Worm (Caenorhabditis elegans): ENCODE data around the gene T05B9.1.

DNA sequence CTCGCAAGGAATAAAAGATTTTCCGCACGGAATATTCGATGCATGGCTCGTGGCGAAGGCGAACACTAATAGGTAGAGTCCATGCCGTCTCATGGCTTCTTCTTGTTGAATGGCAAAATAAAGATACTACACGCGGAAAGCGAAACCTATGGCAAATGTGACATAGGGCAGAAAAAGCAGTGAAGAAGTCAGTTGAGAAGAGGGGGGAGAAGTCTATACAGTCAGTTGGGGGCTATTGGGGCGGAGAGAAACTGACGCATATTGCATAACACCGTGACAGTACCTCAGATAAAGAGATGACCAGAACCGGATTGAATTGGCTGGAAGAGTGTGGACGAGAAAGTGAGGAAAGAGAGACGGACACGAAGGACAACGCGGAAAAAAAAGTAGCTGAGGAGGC lies 13.6 kb downstream of the T05B9.1 start, which contains the start of gene T06D8.10:
- TF ChIP-seq mep-1 (tag; optimal IDR thresholded peaks at IDR 0.05) (no peak), pag-3 (tag; optimal IDR thresholded peaks at IDR 0.05; ENCODE audit: borderline replicate concordance, insufficient read depth) (no peak), snpc-4 (tag; optimal IDR thresholded peaks at IDR 0.05) (no peak), lin-13 (GFP tag; optimal IDR thresholded peaks at IDR 0.05) (no peak), nhr-47 (tag; optimal IDR thresholded peaks at IDR 0.05) (no peak), efl-1 (optimal IDR thresholded peaks at IDR 0.05) (no peak), efl-1 (GFP tag; optimal IDR thresholded peaks at IDR 0.05 in 1 of 2) (no peak), lir-3 (tag; optimal IDR thresholded peaks at IDR 0.05; ENCODE audit: poor library complexity) (no peak), elt-3 (tag; optimal IDR thresholded peaks at IDR 0.05) (no peak), nhr-84 (tag; optimal IDR thresholded peaks at IDR 0.05) (no peak), fos-1 (tag; optimal IDR thresholded peaks at IDR 0.05) (no peak), irx-1 (tag; optimal IDR thresholded peaks at IDR 0.05) (no peak), unc-62 (GFP tag; optimal IDR thresholded peaks at IDR 0.05) (no peak), ces-1 (GFP tag; optimal IDR thresholded peaks at IDR 0.05) (no peak)

All from whole organism, L1 larva.